Worm (Caenorhabditis elegans): Measurements from ENCODE around the gene mlc-1.

DNA sequence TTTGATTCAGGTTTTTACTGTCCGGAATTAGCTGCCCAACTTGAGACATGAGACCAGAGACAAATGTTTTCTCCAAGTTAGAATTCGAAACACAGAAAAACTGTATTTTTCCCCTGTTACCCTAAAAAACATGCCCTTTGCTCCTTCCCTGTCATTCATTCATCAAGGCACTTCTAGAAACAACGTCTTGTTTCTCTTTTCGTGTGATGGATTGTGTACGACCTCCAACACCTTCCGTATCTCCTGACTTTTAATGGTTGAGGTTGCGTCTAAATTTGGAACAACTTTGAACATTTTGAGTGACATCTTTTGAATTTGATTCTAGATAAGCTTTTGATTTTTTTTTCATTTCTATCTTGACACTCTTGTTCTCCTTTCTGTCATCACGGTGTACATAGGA, 36.4 kb upstream of the mlc-1 start:
- TF ChIP-seq F13C5.2 (tag; optimal IDR thresholded peaks at IDR 0.05) (no peak), ets-7 (tag; optimal IDR thresholded peaks at IDR 0.05) (no peak), ama-1 (optimal IDR thresholded peaks at IDR 0.05) (no peak), scrt-1 (GFP tag; IDR thresholded peaks at IDR 0.05) (no peak), tbx-37 (GFP tag; conservative IDR thresholded peaks at IDR 0.05) (no peak), tra-4 (tag; optimal IDR thresholded peaks at IDR 0.05) (no peak), aly-1 (tag; optimal IDR thresholded peaks at IDR 0.05) (no peak)
